Worm (Caenorhabditis elegans) whole organism, L3 larva: ENCODE results near the gene C56E6.2.

Experiments
- R02D3.7 ChIP-seq: fragments of 150-350 bp; optimal IDR thresholded peaks from 2 replicates; lab custom pipeline; 2014; ENCODE audit warnings: missing biosample characterization, missing genetic modification characterization
- ZK546.5 ChIP-seq: sonication (generic microtip); optimal IDR thresholded peaks from 2 replicates; lab custom pipeline; 2017; ENCODE audit warnings: missing biosample characterization, missing genetic modification characterization
- aly-2 ChIP-seq: fragments of 150-350 bp; optimal IDR thresholded peaks from 2 replicates; lab custom pipeline; 2014; ENCODE audit warnings: missing biosample characterization, missing genetic modification characterization
- ama-1 ChIP-seq: fragments of 150-350 bp; optimal IDR thresholded peaks from 2 replicates; lab custom pipeline; 2018
- ceh-16 ChIP-seq: sonication (generic microtip); optimal IDR thresholded peaks from 2 replicates; lab custom pipeline; 2017; ENCODE audit warnings: missing biosample characterization, missing genetic modification characterization
- ceh-28 ChIP-seq: fragments of 150-350 bp; optimal IDR thresholded peaks from 2 replicates; lab custom pipeline; 2014; ENCODE audit warnings: missing biosample characterization, missing genetic modification reagents, missing genetic modification characterization
- daf-12 ChIP-seq: fragments of 150-350 bp; optimal IDR thresholded peaks from 2 replicates; lab custom pipeline; 2014; ENCODE audit warnings: missing biosample characterization, missing genetic modification reagents, missing genetic modification characterization
- egl-27 ChIP-seq: sonication (generic microtip); optimal IDR thresholded peaks from 4 replicates; lab custom pipeline; 2017; ENCODE audit warnings: missing biosample characterization, missing genetic modification reagents, missing genetic modification characterization
- egl-5 ChIP-seq: fragments of 150-350 bp; optimal IDR thresholded peaks from 2 replicates; lab custom pipeline; 2017; ENCODE audit warnings: missing biosample characterization, missing genetic modification reagents, missing genetic modification characterization, inconsistent platforms
- elt-1 ChIP-seq: fragments of 150-350 bp; optimal IDR thresholded peaks from 2 replicates; lab custom pipeline; 2014; ENCODE audit warnings: missing biosample characterization, missing genetic modification characterization
- elt-2 ChIP-seq: sonication (generic microtip); optimal IDR thresholded peaks from 2 replicates; lab custom pipeline; 2016; ENCODE audit warnings: missing genetic modification reagents, mild to moderate bottlenecking, missing genetic modification characterization, missing compliant biosample characterization
- elt-3 ChIP-seq, 3 experiments: fragments of 150-350 bp in 1 of 3; sonication (generic microtip) in 2 of 3; optimal IDR thresholded peaks; 2 replicates in 2 of 3; 4 replicates in 1 of 3; lab custom pipeline; 2014 to 2017; ENCODE audit warnings: missing biosample characterization in 3 of 3, missing genetic modification characterization in 3 of 3
- fkh-10 ChIP-seq: sonication (generic microtip); optimal IDR thresholded peaks from 2 replicates; lab custom pipeline; 2017; ENCODE audit warnings: missing biosample characterization, missing genetic modification reagents, missing genetic modification characterization
- fos-1 ChIP-seq: fragments of 150-350 bp; optimal IDR thresholded peaks from 2 replicates; lab custom pipeline; 2014; ENCODE audit warnings: missing biosample characterization, missing genetic modification characterization
- hmg-11 ChIP-seq: sonication (generic microtip); optimal IDR thresholded peaks from 2 replicates; lab custom pipeline; 2016; ENCODE audit warnings: missing genetic modification characterization, missing compliant biosample characterization
- jun-1 ChIP-seq: fragments of 150-350 bp; optimal IDR thresholded peaks from 2 replicates; lab custom pipeline; 2014; ENCODE audit warnings: missing biosample characterization, missing genetic modification reagents, missing genetic modification characterization
- lin-15B ChIP-seq: fragments of 150-350 bp; optimal IDR thresholded peaks from 2 replicates; lab custom pipeline; 2014; ENCODE audit warnings: missing biosample characterization, missing genetic modification characterization
- lin-39 ChIP-seq: fragments of 150-350 bp; optimal IDR thresholded peaks from 2 replicates; lab custom pipeline; 2018; ENCODE audit warnings: missing biosample characterization, missing genetic modification reagents, missing genetic modification characterization
- lsy-12 ChIP-seq: sonication (generic microtip); optimal IDR thresholded peaks from 2 replicates; lab custom pipeline; 2016; ENCODE audit warnings: mild to moderate bottlenecking, missing genetic modification characterization, missing compliant biosample characterization
- mdl-1 ChIP-seq: fragments of 150-350 bp; optimal IDR thresholded peaks from 2 replicates; lab custom pipeline; 2014; ENCODE audit warnings: missing biosample characterization, missing genetic modification characterization
- nfya-1 ChIP-seq: sonication (generic microtip); optimal IDR thresholded peaks from 2 replicates; lab custom pipeline; 2017; ENCODE audit warnings: missing genetic modification characterization, mild to moderate bottlenecking, missing compliant biosample characterization, antibody characterized with exemption, moderate library complexity; ENCODE audit not compliant: insufficient read depth
- nhr-23 ChIP-seq: fragments of 150-350 bp; optimal IDR thresholded peaks from 2 replicates; lab custom pipeline; 2014; ENCODE audit warnings: missing biosample characterization, missing genetic modification reagents, missing genetic modification characterization
- nhr-25 ChIP-seq: sonication (generic microtip); optimal IDR thresholded peaks from 2 replicates; lab custom pipeline; 2017; ENCODE audit warnings: missing biosample characterization, missing genetic modification characterization
- nhr-28 ChIP-seq: fragments of 150-350 bp; optimal IDR thresholded peaks from 2 replicates; lab custom pipeline; 2014; ENCODE audit warnings: missing biosample characterization, missing genetic modification characterization
- nhr-43 ChIP-seq: sonication (generic microtip); optimal IDR thresholded peaks from 2 replicates; lab custom pipeline; 2016; ENCODE audit warnings: mild to moderate bottlenecking, missing genetic modification characterization, missing compliant biosample characterization; ENCODE audit not compliant: poor library complexity, severe bottlenecking
- nhr-67 ChIP-seq: fragments of 150-350 bp; optimal IDR thresholded peaks from 2 replicates; lab custom pipeline; 2014; ENCODE audit warnings: missing biosample characterization, missing genetic modification characterization
- nhr-76 ChIP-seq: fragments of 150-350 bp; sonication (generic microtip); optimal IDR thresholded peaks from 5 replicates; lab custom pipeline; 2014; ENCODE audit warnings: missing biosample characterization, missing genetic modification characterization
- nhr-77 ChIP-seq: fragments of 150-350 bp; optimal IDR thresholded peaks from 2 replicates; lab custom pipeline; 2014; ENCODE audit warnings: missing biosample characterization, missing genetic modification characterization
- pha-4 ChIP-seq: fragments of 150-350 bp; optimal IDR thresholded peaks from 2 replicates; lab custom pipeline; 2014; ENCODE audit warnings: missing biosample characterization, missing genetic modification reagents, missing genetic modification characterization
- pqm-1 ChIP-seq: fragments of 150-350 bp; optimal IDR thresholded peaks from 2 replicates; lab custom pipeline; 2017; ENCODE audit warnings: missing biosample characterization, missing genetic modification characterization, inconsistent platforms
- sea-2 ChIP-seq: fragments of 150-350 bp; sonication (generic microtip); optimal IDR thresholded peaks from 4 replicates; lab custom pipeline; 2014; ENCODE audit warnings: missing biosample characterization, missing genetic modification reagents, missing genetic modification characterization
- skn-1 ChIP-seq: fragments of 150-350 bp; optimal IDR thresholded peaks from 2 replicates; lab custom pipeline; 2014; ENCODE audit warnings: missing biosample characterization, missing genetic modification characterization
- snpc-4 ChIP-seq: fragments of 150-350 bp; optimal IDR thresholded peaks from 2 replicates; lab custom pipeline; 2014; ENCODE audit warnings: missing biosample characterization, missing genetic modification characterization
- unc-39 ChIP-seq: sonication (generic microtip); optimal IDR thresholded peaks from 4 replicates; lab custom pipeline; 2017; ENCODE audit warnings: missing biosample characterization, missing genetic modification characterization
- unc-62 ChIP-seq: fragments of 150-350 bp; sonication (generic microtip); optimal IDR thresholded peaks from 4 replicates; lab custom pipeline; 2014; ENCODE audit warnings: missing biosample characterization, missing genetic modification reagents, missing genetic modification characterization
- zag-1 ChIP-seq: fragments of 150-350 bp; optimal IDR thresholded peaks from 2 replicates; lab custom pipeline; 2014; ENCODE audit warnings: missing biosample characterization, missing genetic modification characterization
- ztf-11 ChIP-seq: fragments of 150-350 bp; optimal IDR thresholded peaks from 2 replicates; lab custom pipeline; 2014; ENCODE audit warnings: missing biosample characterization, missing genetic modification characterization
- ztf-4 ChIP-seq: fragments of 150-350 bp; optimal IDR thresholded peaks from 2 replicates; lab custom pipeline; 2014; ENCODE audit warnings: missing biosample characterization, missing genetic modification characterization

The C56E6.2 gene

DNA sequence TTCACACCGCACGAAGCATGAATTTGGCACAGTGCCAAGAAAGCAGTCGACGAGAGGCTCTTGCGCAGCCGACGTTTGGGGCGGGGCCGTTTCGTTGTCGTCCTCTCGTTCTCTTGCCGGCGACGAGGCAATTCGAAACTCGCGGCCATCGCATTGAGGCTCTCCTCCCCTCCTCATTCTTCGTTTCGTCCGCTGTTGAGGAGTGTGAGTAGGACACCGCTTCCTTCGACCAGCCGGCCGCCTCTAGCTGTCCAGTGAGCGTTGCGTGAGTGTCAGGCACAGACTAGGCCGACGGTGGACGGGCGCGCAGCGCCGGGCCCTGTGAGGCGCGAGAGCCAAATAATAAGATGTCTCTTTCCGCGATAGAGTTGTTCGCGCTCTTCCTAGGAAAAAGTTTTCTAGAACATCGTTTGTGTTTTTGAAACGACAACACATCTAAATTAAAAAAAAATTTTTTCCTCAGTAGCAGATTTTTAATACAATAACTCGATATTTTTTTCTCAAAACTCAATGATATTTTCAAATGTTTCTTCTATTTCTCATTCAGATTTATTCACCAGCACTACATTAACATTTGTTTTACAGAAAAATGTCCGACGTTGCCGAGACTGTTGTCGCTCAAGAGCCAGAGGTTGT, 32.8 kb upstream of the C56E6.2 start, which contains the start of the genes T28D9.11 and T28D9.1:
TSS of gene T28D9.11 (minus strand) at position 177 of the 636 bp plus-strand sequence.
TSS of gene T28D9.1 (plus strand) at position 586 of the 636 bp plus-strand sequence.
- TF ChIP-seq egl-27: no peak
- TF ChIP-seq aly-2 (tag; lab: Kevin White, UChicago): no peak
- TF ChIP-seq sea-2 (GFP tag; lab: Kevin White, UChicago): peak; percentile 15
- TF ChIP-seq elt-2 (tag; lab: Kevin White, UChicago): no peak
- no peak for TF ChIP-seq ceh-28 (tag; lab: Kevin White, UChicago)
- TF ChIP-seq fos-1 (tag; lab: Kevin White, UChicago): no peak
- no peak for TF ChIP-seq nhr-77
- peak; percentile 17 for TF ChIP-seq ztf-4 (tag; lab: Kevin White, UChicago)
- TF ChIP-seq fkh-10 (GFP tag; lab: Kevin White, UChicago): peak; percentile 54
- TF ChIP-seq ZK546.5 (tag; lab: Kevin White, UChicago): no peak
- no peak for TF ChIP-seq nhr-43
- no peak for TF ChIP-seq elt-1 (tag; lab: Kevin White, UChicago)
- TF ChIP-seq nhr-67 (tag; lab: Kevin White, UChicago): no peak
- TF ChIP-seq nfya-1: peak; percentile 86
- no peak for TF ChIP-seq jun-1 (tag; lab: Kevin White, UChicago)
- peak; percentile 89 for TF ChIP-seq ama-1
- TF ChIP-seq mdl-1 (tag; lab: Kevin White, UChicago): no peak
- peak; percentile 47 for TF ChIP-seq lsy-12
- no peak for TF ChIP-seq pqm-1
- TF ChIP-seq skn-1: no peak
- no peak for TF ChIP-seq nhr-25 (tag; lab: Kevin White, UChicago)
- no peak for TF ChIP-seq ztf-11 (tag; lab: Kevin White, UChicago)
- peak; percentile 76 for TF ChIP-seq hmg-11 (tag; lab: Kevin White, UChicago)
- peak; percentile 75 for TF ChIP-seq lin-39 (tag; lab: Kevin White, UChicago)
- TF ChIP-seq nhr-28: no peak
- TF ChIP-seq daf-12 (tag; lab: Kevin White, UChicago): no peak
- peak; percentile 97 for TF ChIP-seq snpc-4 (tag; lab: Kevin White, UChicago)
- no peak for TF ChIP-seq unc-62 (GFP tag; lab: Kevin White, UChicago)
- no peak for TF ChIP-seq R02D3.7 (tag; lab: Kevin White, UChicago)
- peak; percentile 80 for TF ChIP-seq lin-15B (tag; lab: Kevin White, UChicago)
- no peak for TF ChIP-seq egl-5 (tag; lab: Kevin White, UChicago)
- no peak for TF ChIP-seq zag-1 (tag; lab: Kevin White, UChicago)
- TF ChIP-seq pha-4 (tag; lab: Kevin White, UChicago): peak; percentile 19
- TF ChIP-seq nhr-23 (tag; lab: Kevin White, UChicago): no peak
- TF ChIP-seq ceh-16 (tag; lab: Kevin White, UChicago): no peak
- no peak for TF ChIP-seq elt-3 (tag; optimal IDR thresholded peaks at IDR 0.05; lab: Kevin White, UChicago)

DNA sequence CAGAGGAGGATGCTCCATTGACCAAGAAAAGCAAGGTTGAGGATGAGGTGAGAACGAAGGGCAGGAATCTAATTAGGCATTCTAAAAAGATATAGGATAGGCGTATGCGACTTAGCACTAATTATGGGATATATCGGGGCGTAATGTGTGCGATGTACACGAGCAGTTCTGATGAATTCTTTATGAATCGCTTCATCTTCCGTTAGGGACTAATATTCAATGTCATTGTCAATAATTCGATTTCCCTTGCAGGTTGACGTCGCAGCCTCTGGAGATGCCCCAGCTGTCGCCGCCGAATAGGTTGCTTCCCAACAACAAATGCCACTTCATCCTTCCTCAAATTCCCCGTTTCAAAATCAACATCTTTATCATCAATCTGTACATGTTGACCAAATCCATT, 31.6 kb upstream of the C56E6.2 start:
- TF ChIP-seq egl-27 (no peak), lin-15B (tag; lab: Kevin White, UChicago) (no peak), sea-2 (GFP tag; lab: Kevin White, UChicago) (no peak), nhr-77 (no peak), unc-62 (GFP tag; lab: Kevin White, UChicago) (no peak), R02D3.7 (tag; lab: Kevin White, UChicago) (no peak), daf-12 (tag; lab: Kevin White, UChicago) (no peak), nhr-76 (no peak), elt-2 (tag; lab: Kevin White, UChicago) (no peak), unc-39 (no peak), nhr-67 (tag; lab: Kevin White, UChicago) (no peak), fkh-10 (GFP tag; lab: Kevin White, UChicago) (no peak), aly-2 (tag; lab: Kevin White, UChicago) (no peak)

- no peak for TF ChIP-seq ceh-16 (tag; lab: Kevin White, UChicago)
- TF ChIP-seq ama-1: peak; percentile 35
Observed at ce11 chrII:6493709-6494326, 30.9 kb upstream of the C56E6.2 start.
